Fruit fly (Drosophila melanogaster): ENCODE data around the gene Nlp.

The Nlp gene

dm6 chr3R:30030061-30030460, 25.5 kb downstream of the Nlp start:
- TF ChIP-seq unpg (GFP tag; optimal IDR thresholded peaks at IDR 0.05) = no peak
- no peak for TF ChIP-seq CG12942 (GFP tag; optimal IDR thresholded peaks at IDR 0.05)
- no peak for TF ChIP-seq D (optimal IDR thresholded peaks at IDR 0.05)
- no peak for TF ChIP-seq D (GFP tag; optimal IDR thresholded peaks at IDR 0.05)
- TF ChIP-seq CHES-1-like (GFP tag; optimal IDR thresholded peaks at IDR 0.05) = no peak
- 0 out of 2 replicates have a peak, but pooled peaks have one; percentile 25 for TF ChIP-seq Bgb (GFP tag; IDR thresholded peaks at IDR 0.05; ENCODE audit: partially characterized antibody)
- peak; percentile 77 for TF ChIP-seq pros (GFP tag; optimal IDR thresholded peaks at IDR 0.05)
- TF ChIP-seq CG15073 (GFP tag; optimal IDR thresholded peaks at IDR 0.05) = no peak
- TF ChIP-seq Nf-YB (GFP tag; optimal IDR thresholded peaks at IDR 0.05) = peak; percentile 96
- no peak for TF ChIP-seq ase (GFP tag; IDR thresholded peaks at IDR 0.05)
- TF ChIP-seq CG2712 (tag; optimal IDR thresholded peaks at IDR 0.05) = no peak
- TF ChIP-seq Nf-YC (tag; optimal IDR thresholded peaks at IDR 0.05) = peak; percentile 96
- TF ChIP-seq Atf6 (GFP tag; IDR thresholded peaks at IDR 0.05) = no peak
- no peak for TF ChIP-seq Spps (tag; optimal IDR thresholded peaks at IDR 0.05)
- TF ChIP-seq BtbVII (GFP tag; optimal IDR thresholded peaks at IDR 0.05) = no peak
- peak; percentile 59; the same call in 1 of the 2 replicates for TF ChIP-seq seq (GFP tag; IDR thresholded peaks at IDR 0.05)
- no peak for TF ChIP-seq Hr3 (GFP tag; optimal IDR thresholded peaks at IDR 0.05)

dm6 chr3R:30032281-30032680, 27.7 kb downstream of the Nlp start:
- no peak for TF ChIP-seq CG8388 (GFP tag; optimal IDR thresholded peaks at IDR 0.05)
- peak; percentile 92 for TF ChIP-seq gcm (GFP tag; optimal IDR thresholded peaks at IDR 0.05)

- no peak for TF ChIP-seq Gug (GFP tag; IDR thresholded peaks at IDR 0.05)
- TF ChIP-seq gfzf (GFP tag; optimal IDR thresholded peaks at IDR 0.05) = peak; percentile 50
- peak; percentile 70 for TF ChIP-seq YL-1 (GFP tag; optimal IDR thresholded peaks at IDR 0.05)
- TF ChIP-seq CG6791 (GFP tag; IDR thresholded peaks at IDR 0.05; ENCODE audit: partially characterized antibody) = peak; percentile 67
- 0 out of 2 replicates have a peak, but pooled peaks have one; percentile 20 for TF ChIP-seq CG3847 (GFP tag; IDR thresholded peaks at IDR 0.05)
- peak; percentile 18 for TF ChIP-seq HmgZ (tag; optimal IDR thresholded peaks at IDR 0.05)
- TF ChIP-seq unc-4 (GFP tag; IDR thresholded peaks at IDR 0.05; ENCODE audit: partially characterized antibody) = peak; percentile 58
- no peak for TF ChIP-seq gsb-n (tag; optimal IDR thresholded peaks at IDR 0.05)
- no peak for TF ChIP-seq CG10366 (GFP tag; IDR thresholded peaks at IDR 0.05)
- TF ChIP-seq inv (GFP tag; IDR thresholded peaks at IDR 0.05; ENCODE audit: partially characterized antibody) = peak; percentile 27
- TF ChIP-seq Bgb (GFP tag; IDR thresholded peaks at IDR 0.05; ENCODE audit: partially characterized antibody) = peak; percentile 46
- TF ChIP-seq CG17912 (GFP tag; optimal IDR thresholded peaks at IDR 0.05) = no peak
- no peak for TF ChIP-seq Deaf1 (tag; optimal IDR thresholded peaks at IDR 0.05)
- no peak for TF ChIP-seq CG15696 (tag; optimal IDR thresholded peaks at IDR 0.05)
- TF ChIP-seq cwo (GFP tag; optimal IDR thresholded peaks at IDR 0.05) = no peak
- no peak for TF ChIP-seq CG1024 (GFP tag; IDR thresholded peaks at IDR 0.05)
- no peak for TF ChIP-seq CG3407 (GFP tag; optimal IDR thresholded peaks at IDR 0.05)
- TF ChIP-seq CG11456 (GFP tag; IDR thresholded peaks at IDR 0.05) = no peak
- TF ChIP-seq CG4617 (GFP tag; optimal IDR thresholded peaks at IDR 0.05; ENCODE audit: borderline replicate concordance) = peak; percentile 84
- TF ChIP-seq BEAF-32 (GFP tag; optimal IDR thresholded peaks at IDR 0.05) = peak; percentile 49
- peak; percentile 56; the same call in 2 of the 3 replicates for TF ChIP-seq CG16813 (GFP tag; IDR thresholded peaks at IDR 0.05; ENCODE audit: partially characterized antibody)
- TF ChIP-seq CG15601 (tag; optimal IDR thresholded peaks at IDR 0.05) = peak; percentile 16
- no peak for TF ChIP-seq peb (GFP tag; IDR thresholded peaks at IDR 0.05)
- no peak for TF ChIP-seq Ada2b (GFP tag; IDR thresholded peaks at IDR 0.05)
- peak; percentile 74 for TF ChIP-seq CG13287 (GFP tag; IDR thresholded peaks at IDR 0.05; ENCODE audit: partially characterized antibody)
- TF ChIP-seq Myb (GFP tag; optimal IDR thresholded peaks at IDR 0.05) = peak; percentile 84
- TF ChIP-seq nerfin-2 (GFP tag; IDR thresholded peaks at IDR 0.05; ENCODE audit: partially characterized antibody) = peak; percentile 48; the same call in 1 of the 2 replicates
- TF ChIP-seq Ptx1 (GFP tag; IDR thresholded peaks at IDR 0.05) = no peak
- TF ChIP-seq bigmax (GFP tag; optimal IDR thresholded peaks at IDR 0.05) = peak; percentile 30
- TF ChIP-seq CG3065 (GFP tag; optimal IDR thresholded peaks at IDR 0.05) = no peak
Observed at dm6 chr3R:30036609-30037008, 32.0 kb downstream of the Nlp start, which contains the start of gene ZIPIC. ZIPIC (minus strand) TSS chr3R:30036870.

Data from whole organism, embryonic.